Worm (Caenorhabditis elegans) whole organism, L1 larva: ENCODE results near the gene F54D5.24.

ENCODE experiments used
- C04F5.9 ChIP-seq: sonication (generic microtip); optimal IDR thresholded peaks from 2 replicates; lab custom pipeline; 2016; ENCODE audit warnings: missing genetic modification characterization, missing compliant biosample characterization
- C16A3.4 ChIP-seq: fragments of 150-350 bp; optimal IDR thresholded peaks from 2 replicates; lab custom pipeline; 2014; ENCODE audit warnings: missing biosample characterization, missing genetic modification characterization
- blmp-1 ChIP-seq: fragments of 150-350 bp; optimal IDR thresholded peaks from 2 replicates; lab custom pipeline; 2014; ENCODE audit warnings: missing biosample characterization, missing genetic modification characterization
- ceh-8 ChIP-seq: fragments of 200-800 bp; sonication (Bioruptor generic); optimal IDR thresholded peaks from 2 replicates; lab custom pipeline; 2018; ENCODE audit warnings: mild to moderate bottlenecking, missing genetic modification characterization, moderate library complexity, missing compliant biosample characterization
- ceh-82 ChIP-seq, 3 experiments: fragments of 150-350 bp in 1 of 3; sonication (generic microtip) in 2 of 3; optimal IDR thresholded peaks; 2 replicates each; lab custom pipeline; 2014 to 2017; ENCODE audit warnings: missing biosample characterization in 3 of 3, missing genetic modification characterization in 3 of 3
- ceh-90 ChIP-seq: sonication (generic microtip); optimal IDR thresholded peaks from 2 replicates; lab custom pipeline; 2016; ENCODE audit warnings: missing genetic modification characterization, missing compliant biosample characterization
- dpl-1 ChIP-seq, 3 experiments: fragments of 150-350 bp in 2 of 3; sonication (generic microtip) in 1 of 3; optimal IDR thresholded peaks; 2 replicates each; lab custom pipeline; 2014 to 2017; ENCODE audit warnings: missing biosample characterization in 3 of 3, missing genetic modification characterization in 3 of 3, missing genetic modification reagents in 3 of 3
- efl-1 ChIP-seq, 4 experiments: fragments of 150-350 bp; optimal IDR thresholded peaks in 3 of 4; peaks in 1 of 4; 1 replicate in 1 of 4; 2 replicates in 3 of 4; lab custom pipeline; 2014; ENCODE audit warnings: missing biosample characterization in 2 of 4, missing genetic modification characterization in 2 of 4, missing genetic modification reagents in 2 of 4
- egl-27 ChIP-seq, 2 experiments: fragments of 150-350 bp in 1 of 2; sonication (generic microtip); optimal IDR thresholded peaks; 3 replicates each; lab custom pipeline; 2017 to 2018; ENCODE audit warnings: missing biosample characterization in 2 of 2, missing genetic modification characterization in 2 of 2, missing genetic modification reagents in 2 of 2
- elt-3 ChIP-seq, 6 experiments: fragments of 150-350 bp in 1 of 6; sonication (generic microtip); optimal IDR thresholded peaks; 2 replicates each; lab custom pipeline; 2017 to 2018; ENCODE audit warnings: missing biosample characterization in 6 of 6, missing genetic modification characterization in 6 of 6, inconsistent platforms in 1 of 6
- fkh-4 ChIP-seq: sonication (generic microtip); optimal IDR thresholded peaks from 2 replicates; lab custom pipeline; 2016; ENCODE audit warnings: missing compliant biosample characterization, missing genetic modification characterization, borderline replicate concordance
- fkh-8 ChIP-seq: sonication (generic microtip); optimal IDR thresholded peaks from 2 replicates; lab custom pipeline; 2016; ENCODE audit warnings: mild to moderate bottlenecking, missing genetic modification characterization, missing compliant biosample characterization
- grh-1 ChIP-seq: fragments of 200-800 bp; sonication (Bioruptor generic); IDR thresholded peaks from 2 replicates; pipeline ENCODE4 v1.3.6; 2022; ENCODE audit warnings: missing genetic modification reagents, missing genetic modification characterization, missing compliant biosample characterization
- hlh-17 ChIP-seq: fragments of 200-800 bp; sonication (Bioruptor generic); optimal IDR thresholded peaks from 2 replicates; lab custom pipeline; 2018; ENCODE audit warnings: missing genetic modification characterization, mild to moderate bottlenecking, missing compliant biosample characterization, moderate library complexity, borderline replicate concordance
- isw-1 ChIP-seq: fragments of 200-800 bp; sonication (Bioruptor generic); IDR thresholded peaks from 2 replicates; pipeline ENCODE4 v1.3.6; 2022; ENCODE audit warnings: missing genetic modification characterization, missing compliant biosample characterization
- lin-15B ChIP-seq: fragments of 150-350 bp; sonication (generic microtip); optimal IDR thresholded peaks from 3 replicates; lab custom pipeline; 2014; ENCODE audit warnings: missing biosample characterization, missing genetic modification characterization
- lin-35 ChIP-seq, 2 experiments: fragments of 150-350 bp; optimal IDR thresholded peaks; 2 replicates each; lab custom pipeline; 2014; ENCODE audit warnings: missing biosample characterization in 2 of 2, missing genetic modification characterization in 2 of 2, missing genetic modification reagents in 2 of 2
- lir-3 ChIP-seq: sonication (generic microtip); optimal IDR thresholded peaks from 2 replicates; lab custom pipeline; 2016; ENCODE audit warnings: mild to moderate bottlenecking, missing genetic modification characterization, moderate library complexity, missing compliant biosample characterization; ENCODE audit not compliant: poor library complexity
- lsy-2 ChIP-seq, 2 experiments: fragments of 150-350 bp; optimal IDR thresholded peaks; 2 replicates each; lab custom pipeline; 2014; ENCODE audit warnings: missing biosample characterization in 2 of 2, missing genetic modification characterization in 2 of 2
- mab-9 ChIP-seq: fragments of 200-800 bp; sonication (Bioruptor generic); IDR thresholded peaks from 2 replicates; pipeline ENCODE4 v1.3.6; 2022; ENCODE audit warnings: missing genetic modification reagents, missing genetic modification characterization, missing compliant biosample characterization
- mdl-1 ChIP-seq, 2 experiments: fragments of 150-350 bp; optimal IDR thresholded peaks; 2 replicates each; lab custom pipeline; 2014 to 2017; ENCODE audit warnings: missing biosample characterization in 2 of 2, missing genetic modification characterization in 2 of 2, inconsistent platforms in 1 of 2
- mef-2 ChIP-seq: fragments of 150-350 bp; optimal IDR thresholded peaks from 2 replicates; lab custom pipeline; 2014; ENCODE audit warnings: missing biosample characterization, missing genetic modification characterization
- mep-1 ChIP-seq: fragments of 150-350 bp; optimal IDR thresholded peaks from 2 replicates; lab custom pipeline; 2014; ENCODE audit warnings: missing biosample characterization, missing genetic modification characterization
- nhr-11 ChIP-seq: fragments of 150-350 bp; optimal IDR thresholded peaks from 2 replicates; lab custom pipeline; 2014; ENCODE audit warnings: missing biosample characterization, missing genetic modification characterization
- nhr-12 ChIP-seq: sonication (generic microtip); optimal IDR thresholded peaks from 2 replicates; lab custom pipeline; 2017; ENCODE audit warnings: missing biosample characterization, missing genetic modification characterization
- nhr-19 ChIP-seq: fragments of 200-800 bp; sonication (Bioruptor generic); conservative IDR thresholded peaks from 2 replicates; pipeline ENCODE4 v1.3.6; 2022; ENCODE audit warnings: missing genetic modification characterization, missing compliant biosample characterization
- pqm-1 ChIP-seq: sonication (generic microtip); optimal IDR thresholded peaks from 3 replicates; lab custom pipeline; 2017; ENCODE audit warnings: missing biosample characterization, missing genetic modification characterization
- rnt-1 ChIP-seq: sonication (generic microtip); optimal IDR thresholded peaks from 2 replicates; lab custom pipeline; 2016; ENCODE audit warnings: mild to moderate bottlenecking, missing genetic modification characterization, moderate library complexity, missing compliant biosample characterization
- skn-1 ChIP-seq: fragments of 150-350 bp; optimal IDR thresholded peaks from 2 replicates; lab custom pipeline; 2014; ENCODE audit warnings: missing biosample characterization, missing genetic modification characterization
- sox-4 ChIP-seq: sonication (generic microtip); optimal IDR thresholded peaks from 2 replicates; lab custom pipeline; 2016; ENCODE audit warnings: missing genetic modification characterization, missing compliant biosample characterization
- sptf-1 ChIP-seq: fragments of 150-350 bp; optimal IDR thresholded peaks from 2 replicates; lab custom pipeline; 2014; ENCODE audit warnings: missing biosample characterization, missing genetic modification characterization
- tbx-2 ChIP-seq: sonication (generic microtip); optimal IDR thresholded peaks from 2 replicates; lab custom pipeline; 2016; ENCODE audit warnings: missing genetic modification characterization, missing compliant biosample characterization
- unc-30 ChIP-seq: sonication (generic microtip); optimal IDR thresholded peaks from 2 replicates; lab custom pipeline; 2017; ENCODE audit warnings: missing biosample characterization, missing genetic modification characterization
- unc-62 ChIP-seq: fragments of 150-350 bp; optimal IDR thresholded peaks from 2 replicates; lab custom pipeline; 2014; ENCODE audit warnings: missing biosample characterization, missing genetic modification reagents, missing genetic modification characterization
- xbp-1 ChIP-seq: sonication (generic microtip); optimal IDR thresholded peaks from 2 replicates; lab custom pipeline; 2016; ENCODE audit warnings: missing genetic modification characterization, missing compliant biosample characterization
- zag-1 ChIP-seq: fragments of 150-350 bp; optimal IDR thresholded peaks from 2 replicates; lab custom pipeline; 2014; ENCODE audit warnings: missing biosample characterization, missing genetic modification characterization
- zip-4 ChIP-seq: fragments of 200-800 bp; sonication (Bioruptor generic); optimal IDR thresholded peaks from 2 replicates; lab custom pipeline; 2018; ENCODE audit warnings: mild to moderate bottlenecking, missing genetic modification characterization, moderate library complexity, missing compliant biosample characterization

F54D5.24 gene

DNA sequence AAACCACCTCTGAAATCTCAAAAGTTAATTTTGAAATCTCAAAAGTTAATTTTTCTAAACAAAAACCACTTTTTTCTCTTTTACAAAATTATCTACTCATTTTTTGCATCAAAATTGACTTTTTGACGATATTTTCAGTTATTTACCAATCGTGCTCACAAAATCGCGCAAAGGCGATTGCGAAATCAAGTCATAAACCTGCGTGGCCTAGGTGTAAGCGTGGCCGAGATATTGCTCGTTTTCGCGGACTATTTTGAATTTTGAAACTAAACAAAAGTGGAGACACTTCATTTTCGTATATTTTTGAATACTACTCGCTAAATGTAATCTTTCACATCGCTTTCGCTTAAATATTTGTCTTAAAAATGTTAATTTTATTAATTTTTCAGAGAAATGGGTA lies 22.6 kb downstream of the F54D5.24 start, which contains the start of gene smc-6:
TSS of gene smc-6 (plus strand) at position 390 of the 400 bp plus-strand sequence.
- TF ChIP-seq lsy-2 (tag; optimal IDR thresholded peaks at IDR 0.05; lab: Kevin White, UChicago) (peak in 1 of 2 experiments; percentile 70), C16A3.4 (tag; lab: Kevin White, UChicago) (peak; percentile 4), nhr-12 (tag; lab: Kevin White, UChicago) (no peak), blmp-1 (peak; percentile 33), ceh-90 (tag; lab: Kevin White, UChicago) (peak; percentile 49), fkh-8 (tag; lab: Kevin White, UChicago) (peak; percentile 5), lin-35 (GFP tag; optimal IDR thresholded peaks at IDR 0.05; lab: Kevin White, UChicago) (peak; percentile 64 to 80), isw-1 (GFP tag; lab: Robert Waterston, UW) (peak; percentile 23; the same call in 1 of the 2 replicates), zag-1 (tag; lab: Kevin White, UChicago) (no peak), zip-4 (GFP tag; lab: Kevin White, UChicago) (peak; percentile 90), tbx-2 (tag; lab: Kevin White, UChicago) (no peak), mep-1 (tag; lab: Kevin White, UChicago) (peak; percentile 43), mef-2 (tag; lab: Kevin White, UChicago) (no peak), ceh-82 (tag; optimal IDR thresholded peaks at IDR 0.05; lab: Kevin White, UChicago) (peak in 1 of 3 experiments; percentile 58), nhr-11 (tag; lab: Kevin White, UChicago) (no peak), hlh-17 (GFP tag; lab: Kevin White, UChicago) (no peak), mab-9 (GFP tag; lab: Robert Waterston, UW) (no peak), skn-1 (tag; lab: Kevin White, UChicago) (peak; percentile 70), lir-3 (peak; percentile 33), elt-3 (tag; optimal IDR thresholded peaks at IDR 0.05; lab: Kevin White, UChicago) (no peak), lin-15B (peak; percentile 47), xbp-1 (tag; lab: Kevin White, UChicago) (no peak), pqm-1 (no peak), sptf-1 (tag; lab: Kevin White, UChicago) (no peak), C04F5.9 (tag; lab: Kevin White, UChicago) (no peak), grh-1 (no peak), fkh-4 (tag; lab: Kevin White, UChicago) (no peak), egl-27 (tag; optimal IDR thresholded peaks at IDR 0.05; lab: Kevin White, UChicago) (no peak), unc-30 (no peak), dpl-1 (GFP tag; optimal IDR thresholded peaks at IDR 0.05; lab: Kevin White, UChicago) (peak; percentile 57 to 82 (median 74)), rnt-1 (peak; percentile 42), efl-1 (optimal IDR thresholded peaks at IDR 0.05; lab: Kevin White, UChicago) (peak; percentile 67 to 70), efl-1 (GFP tag; optimal IDR thresholded peaks at IDR 0.05 in 1 of 2; lab: Kevin White, UChicago) (peak; percentile 81 to 97), ceh-8 (GFP tag; lab: Kevin White, UChicago) (no peak), mdl-1 (tag; optimal IDR thresholded peaks at IDR 0.05; lab: Kevin White, UChicago) (peak in 1 of 2 experiments; percentile 19)

DNA sequence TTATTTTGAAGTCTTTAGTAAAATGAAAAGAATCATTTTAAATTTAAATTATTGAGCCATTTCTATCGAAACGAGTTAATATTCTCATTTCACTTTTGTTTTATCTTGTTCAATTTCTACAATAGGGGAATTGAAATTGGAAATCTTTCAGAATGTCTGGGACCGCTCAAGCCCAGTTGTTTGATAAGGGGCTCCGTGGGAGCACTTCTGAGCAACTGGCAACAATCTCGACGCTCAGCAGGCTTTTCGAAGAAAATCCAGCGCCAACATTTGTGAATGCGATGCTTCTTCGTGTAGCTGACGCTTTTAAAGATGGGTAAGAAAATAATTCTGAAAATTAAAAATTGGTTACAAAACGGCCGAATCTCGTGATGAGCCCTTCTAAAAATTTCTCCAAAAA lies 26.9 kb downstream of the F54D5.24 start, which contains the start of gene ints-7:
TSS of gene ints-7 (plus strand) at position 152 of the 400 bp plus-strand sequence.
- TF ChIP-seq sox-4 (tag; lab: Kevin White, UChicago): no peak
- TF ChIP-seq zag-1 (tag; lab: Kevin White, UChicago): no peak
- no peak for TF ChIP-seq unc-62 (GFP tag; lab: Kevin White, UChicago)
- no peak for TF ChIP-seq nhr-19

DNA sequence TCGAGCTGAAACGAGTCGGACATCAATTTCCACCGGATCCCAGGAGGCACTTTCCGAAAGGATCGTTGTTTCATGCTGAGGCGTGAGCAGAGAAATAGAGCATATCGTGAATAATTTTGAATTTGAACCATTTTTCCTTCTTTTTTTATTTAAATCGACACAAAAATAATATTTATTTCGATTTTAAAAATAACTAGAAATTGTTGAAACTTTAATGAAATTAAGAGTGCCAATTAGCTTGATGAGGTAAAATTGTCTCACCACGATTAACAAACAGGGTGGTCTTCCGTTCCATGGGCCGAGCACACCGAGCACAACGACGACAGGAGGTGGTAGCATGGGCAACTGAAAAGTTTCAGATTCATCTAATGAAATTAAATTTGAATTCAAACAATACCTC lies 32.6 kb downstream of the F54D5.24 start:
- TF ChIP-seq efl-1 (optimal IDR thresholded peaks at IDR 0.05; lab: Kevin White, UChicago) (no peak), efl-1 (GFP tag; optimal IDR thresholded peaks at IDR 0.05 in 1 of 2; lab: Kevin White, UChicago) (peak in 1 of 2 experiments; percentile 51), ceh-90 (tag; lab: Kevin White, UChicago) (no peak)
